Worm (Caenorhabditis elegans): Measurements from ENCODE around the gene R12B2.13.
A peak's percentile ranks its signal among the peaks of the same experiment; 100 is the strongest.

The R12B2.13 gene

ce11 chrIII:5853240-5853639 is 20.0 kb upstream of the R12B2.13 start, which contains the start of gene ddx-23 (continued):
- TF ChIP-seq ceh-34 (tag; optimal IDR thresholded peaks at IDR 0.05) (no peak), pqm-1 (tag; optimal IDR thresholded peaks at IDR 0.05) (no peak), mec-3 (tag; optimal IDR thresholded peaks at IDR 0.05; ENCODE audit: borderline replicate concordance) (no peak), odd-2 (tag; optimal IDR thresholded peaks at IDR 0.05) (no peak), ttx-3 (tag; optimal IDR thresholded peaks at IDR 0.05) (no peak), ceh-19 (GFP tag; optimal IDR thresholded peaks at IDR 0.05) (no peak), unc-86 (tag; optimal IDR thresholded peaks at IDR 0.05) (no peak), hlh-8 (tag; optimal IDR thresholded peaks at IDR 0.05) (peak; percentile 7), pha-4 (tag; optimal IDR thresholded peaks at IDR 0.05) (no peak), gmeb-2 (tag; optimal IDR thresholded peaks at IDR 0.05) (no peak), ztf-16 (tag; optimal IDR thresholded peaks at IDR 0.05) (no peak), C38D4.7 (GFP tag; optimal IDR thresholded peaks at IDR 0.05) (no peak), hlh-6 (tag; optimal IDR thresholded peaks at IDR 0.05) (no peak), che-1 (tag; optimal IDR thresholded peaks at IDR 0.05) (no peak), pag-3 (tag; optimal IDR thresholded peaks at IDR 0.05; ENCODE audit: borderline replicate concordance) (no peak), sdc-2 (tag; optimal IDR thresholded peaks at IDR 0.05) (no peak), madf-2 (tag; optimal IDR thresholded peaks at IDR 0.05) (no peak), pat-9 (tag; optimal IDR thresholded peaks at IDR 0.05) (no peak), dve-1 (tag; optimal IDR thresholded peaks at IDR 0.05) (no peak), rnt-1 (tag; optimal IDR thresholded peaks at IDR 0.05) (no peak)

ce11 chrIII:5846412-5846811 is 13.1 kb upstream of the R12B2.13 start:
- no peak for TF ChIP-seq hlh-6 (tag; optimal IDR thresholded peaks at IDR 0.05)
- TF ChIP-seq ceh-18 (tag; optimal IDR thresholded peaks at IDR 0.05) = peak; percentile 0
- TF ChIP-seq sox-2 (GFP tag; IDR thresholded peaks at IDR 0.05) = no peak
- TF ChIP-seq lim-6 (tag; optimal IDR thresholded peaks at IDR 0.05) = no peak
- TF ChIP-seq nhr-11 (tag; optimal IDR thresholded peaks at IDR 0.05) = no peak
- peak; percentile 38 for TF ChIP-seq unc-42 (tag; optimal IDR thresholded peaks at IDR 0.05)
- no peak for TF ChIP-seq pqm-1 (tag; optimal IDR thresholded peaks at IDR 0.05)
- TF ChIP-seq elt-4 (tag; optimal IDR thresholded peaks at IDR 0.05) = no peak
- TF ChIP-seq eyg-1 (tag; optimal IDR thresholded peaks at IDR 0.05) = no peak
- no peak for TF ChIP-seq T23F11.4 (GFP tag; optimal IDR thresholded peaks at IDR 0.05)

DNA sequence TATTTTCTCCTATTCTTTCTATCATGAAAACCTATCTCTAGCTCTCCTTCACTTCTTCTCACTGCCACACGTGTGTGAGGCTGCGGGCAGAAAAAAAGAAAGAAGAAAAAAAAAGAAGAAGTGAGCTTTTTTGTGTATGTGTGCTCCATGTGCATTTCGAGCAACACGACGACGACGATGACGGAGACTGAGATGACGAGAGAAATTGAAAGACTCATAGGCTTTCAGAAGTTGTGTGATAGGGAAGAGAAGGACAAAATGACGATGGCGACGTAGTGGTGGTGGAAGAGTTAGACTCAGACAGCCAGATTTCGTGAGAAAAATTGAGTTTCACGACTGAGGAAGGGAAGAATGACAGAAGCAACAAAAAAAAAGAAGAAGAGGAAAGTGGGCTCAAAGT is 12.2 kb upstream of the R12B2.13 start:
- TF ChIP-seq tbx-2 (tag; optimal IDR thresholded peaks at IDR 0.05) (peak; percentile 29), ceh-31 (tag; optimal IDR thresholded peaks at IDR 0.05) (peak; percentile 58), mec-3 (tag; optimal IDR thresholded peaks at IDR 0.05; ENCODE audit: borderline replicate concordance) (no peak), sox-4 (tag; optimal IDR thresholded peaks at IDR 0.05) (no peak), hlh-13 (GFP tag; optimal IDR thresholded peaks at IDR 0.05) (no peak), nfya-1 (tag; optimal IDR thresholded peaks at IDR 0.05) (peak; percentile 38), ttx-3 (tag; optimal IDR thresholded peaks at IDR 0.05) (no peak), unc-3 (GFP tag; conservative IDR thresholded peaks at IDR 0.05) (no peak), unc-3 (tag; optimal IDR thresholded peaks at IDR 0.05) (no peak), pqm-1 (tag; optimal IDR thresholded peaks at IDR 0.05) (no peak), ceh-30 (tag; optimal IDR thresholded peaks at IDR 0.05) (no peak), syd-9 (tag; optimal IDR thresholded peaks at IDR 0.05) (no peak), tbx-7 (tag; optimal IDR thresholded peaks at IDR 0.05) (no peak), pag-3 (tag; optimal IDR thresholded peaks at IDR 0.05; ENCODE audit: borderline replicate concordance) (no peak), sox-2 (GFP tag; IDR thresholded peaks at IDR 0.05) (no peak), F13H6.1 (tag; optimal IDR thresholded peaks at IDR 0.05) (no peak), eyg-1 (tag; optimal IDR thresholded peaks at IDR 0.05) (no peak), ceh-14 (tag; optimal IDR thresholded peaks at IDR 0.05) (peak; percentile 4), unc-42 (tag; optimal IDR thresholded peaks at IDR 0.05) (peak; percentile 83), dve-1 (tag; optimal IDR thresholded peaks at IDR 0.05) (no peak), hlh-15 (tag; optimal IDR thresholded peaks at IDR 0.05) (no peak), unc-55 (GFP tag; optimal IDR thresholded peaks at IDR 0.05) (peak; percentile 21), elt-2 (tag; optimal IDR thresholded peaks at IDR 0.05) (no peak), ceh-18 (tag; optimal IDR thresholded peaks at IDR 0.05) (peak; percentile 20), madf-2 (tag; optimal IDR thresholded peaks at IDR 0.05) (no peak), ceh-9 (tag; optimal IDR thresholded peaks at IDR 0.05) (no peak), sdc-2 (tag; optimal IDR thresholded peaks at IDR 0.05) (no peak), rnt-1 (tag; optimal IDR thresholded peaks at IDR 0.05) (no peak), fkh-6 (tag; optimal IDR thresholded peaks at IDR 0.05) (no peak)

Data from whole organism, late embryonic.